Fruit fly (Drosophila melanogaster) whole organism, wandering third instar larva: Measurements from ENCODE around the gene CG13369.

Source experiments
- CrebA ChIP-seq: fragments of 200-800 bp; sonication (Bioruptor generic); optimal IDR thresholded peaks from 2 replicates; lab custom pipeline; 2016; ENCODE audit warnings: missing biosample characterization, mild to moderate bottlenecking, missing genetic modification characterization, borderline replicate concordance
- Dif ChIP-seq: fragments of 200-275, 200-300 bp; sonication (Bioruptor generic); optimal IDR thresholded peaks from 2 replicates; lab custom pipeline; 2018; ENCODE audit warnings: missing biosample characterization, missing genetic modification characterization; ENCODE audit not compliant: partially characterized antibody
- HLH106 ChIP-seq: fragments of 200-800 bp; optimal IDR thresholded peaks from 3 replicates; lab custom pipeline; 2019; ENCODE audit warnings: missing biosample characterization, mild to moderate bottlenecking, missing genetic modification characterization, moderate library complexity
- Hr83 ChIP-seq: fragments of 200-300 bp; sonication (Bioruptor generic); optimal IDR thresholded peaks from 2 replicates; lab custom pipeline; 2016; ENCODE audit warnings: missing biosample characterization, mild to moderate bottlenecking, missing genetic modification characterization, moderate library complexity; ENCODE audit not compliant: poor library complexity, severe bottlenecking
- Myc ChIP-seq: fragments of >200 bp; optimal IDR thresholded peaks from 2 replicates; lab custom pipeline; 2017
- Rel ChIP-seq, 2 experiments: fragments of 200-800 bp; sonication (Bioruptor generic) in 1 of 2; optimal IDR thresholded peaks; 2 replicates in 1 of 2; 3 replicates in 1 of 2; lab custom pipeline; 2016 to 2019; ENCODE audit warnings: mild to moderate bottlenecking in 2 of 2, missing biosample characterization in 2 of 2, missing genetic modification characterization in 2 of 2, moderate library complexity in 1 of 2
- dl ChIP-seq, 2 experiments: fragments of 175-275, 200-275 bp in 1 of 2; fragments of 200-275 bp in 1 of 2; sonication (Bioruptor generic); optimal IDR thresholded peaks; lab custom pipeline; 2018; ENCODE audit warnings: mild to moderate bottlenecking in 2 of 2, missing biosample characterization in 2 of 2, missing genetic modification characterization in 2 of 2, moderate library complexity in 2 of 2; ENCODE audit not compliant: partially characterized antibody in 2 of 2, insufficient read depth in 1 of 2
- dmrt93B ChIP-seq: fragments of 200-800 bp; sonication (Bioruptor generic); optimal IDR thresholded peaks from 2 replicates; lab custom pipeline; 2018; ENCODE audit warnings: missing biosample characterization, mild to moderate bottlenecking, missing genetic modification characterization
- jim ChIP-seq: fragments of 175-275, 200-325 bp; sonication (Bioruptor generic); optimal IDR thresholded peaks from 2 replicates; lab custom pipeline; 2016; ENCODE audit warnings: missing biosample characterization, mild to moderate bottlenecking, missing genetic modification characterization
- pan ChIP-seq: fragments of >200 bp; optimal IDR thresholded peaks from 2 replicates; lab custom pipeline; 2017

CG13369 gene

DNA sequence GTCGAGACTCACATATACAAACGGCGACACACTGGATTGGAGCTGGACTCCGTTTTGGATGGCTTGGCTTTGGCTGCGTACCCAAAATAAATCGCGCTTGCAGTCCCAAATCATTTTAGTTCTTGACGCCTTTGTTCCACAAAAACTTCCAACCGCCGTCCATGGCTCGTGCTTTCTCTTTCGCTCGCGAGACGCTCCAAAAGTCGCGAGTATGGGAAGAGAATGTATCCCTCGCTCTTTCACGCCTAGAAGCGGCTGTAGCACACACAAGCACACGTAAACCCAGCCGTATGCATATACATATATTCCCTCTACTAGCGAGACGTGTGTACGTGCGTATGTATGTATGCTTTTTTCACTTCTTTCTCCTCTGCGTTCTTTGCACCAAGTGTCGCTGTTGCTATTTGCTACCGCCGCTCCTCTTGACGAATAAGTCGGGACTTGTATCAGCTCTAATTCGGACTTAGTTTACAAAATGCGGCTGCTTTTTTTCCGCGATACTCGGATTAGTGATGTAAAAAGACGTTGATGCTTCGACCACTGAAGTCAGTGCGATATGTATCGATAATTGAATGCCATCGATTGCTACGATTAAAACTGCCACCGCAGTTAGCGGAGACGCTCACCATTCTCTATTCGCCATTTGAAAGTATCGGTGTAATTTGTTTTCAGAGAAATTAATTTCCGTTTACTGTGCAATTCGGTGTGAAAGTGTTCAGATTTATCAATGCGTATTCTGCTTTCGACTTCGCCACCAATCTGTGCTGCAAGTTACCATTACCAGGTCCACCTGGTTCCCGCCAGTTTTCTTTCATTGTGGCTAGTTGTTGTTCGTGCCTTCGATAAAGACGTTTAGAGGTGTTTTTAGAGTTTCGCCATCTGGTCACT is 32.5 kb downstream of the CG13369 start, which contains the start of the genes Hmt4-20 and SkpA:
Hmt4-20 (minus strand) TSS at position 542 of the 888 bp plus-strand sequence.
SkpA (plus strand) TSS at position 623 of the 888 bp plus-strand sequence.
- TF ChIP-seq HLH106 (tag; lab: Kevin White, UChicago) (peak; percentile 9), Rel (GFP tag; optimal IDR thresholded peaks at IDR 0.05; lab: Kevin White, UChicago) (no peak), Rel (tag; optimal IDR thresholded peaks at IDR 0.05; lab: Kevin White, UChicago) (no peak), Hr83 (peak; percentile 11), dl (GFP tag; optimal IDR thresholded peaks at IDR 0.05; lab: Kevin White, UChicago; ENCODE audit: insufficient read depth in 1 of 2, partially characterized antibody in 2 of 2) (peak in 1 of 2 experiments; percentile 53), CrebA (no peak), Myc (lab: Kevin White, UChicago) (peak; percentile 59), dmrt93B (no peak), Dif (GFP tag; lab: Kevin White, UChicago) (peak; percentile 18)

DNA sequence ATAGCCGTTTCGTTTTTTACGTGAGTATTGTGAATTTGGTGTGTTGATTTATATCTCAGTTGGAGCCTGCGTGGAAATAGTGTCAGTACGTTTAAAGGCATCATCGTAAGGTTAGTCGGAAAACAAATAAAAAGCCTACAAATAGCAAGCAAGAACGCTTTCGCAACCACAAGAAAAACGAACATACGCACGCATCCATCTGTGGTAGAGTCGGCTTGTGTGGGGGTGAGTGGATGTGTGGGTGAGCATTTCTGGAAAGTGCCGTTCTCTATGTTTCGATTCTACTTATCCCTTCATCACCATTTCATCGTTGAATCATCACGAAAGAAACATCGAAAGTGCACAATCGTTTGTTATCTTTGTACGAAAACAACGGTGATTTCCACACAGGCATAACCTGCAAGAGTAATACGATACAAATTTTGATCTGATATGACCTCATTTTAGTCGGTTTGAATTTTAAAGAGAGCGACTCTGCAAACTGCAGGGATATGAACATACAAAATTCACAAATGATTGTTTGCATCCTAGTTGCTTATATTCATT is 33.2 kb downstream of the CG13369 start:
- TF ChIP-seq jim (GFP tag; lab: Kevin White, UChicago) (no peak), Rel (GFP tag; optimal IDR thresholded peaks at IDR 0.05; lab: Kevin White, UChicago) (no peak), Rel (tag; optimal IDR thresholded peaks at IDR 0.05; lab: Kevin White, UChicago) (peak; percentile 90)
- TF ChIP-seq, all 38 proteins: peak for 1

DNA sequence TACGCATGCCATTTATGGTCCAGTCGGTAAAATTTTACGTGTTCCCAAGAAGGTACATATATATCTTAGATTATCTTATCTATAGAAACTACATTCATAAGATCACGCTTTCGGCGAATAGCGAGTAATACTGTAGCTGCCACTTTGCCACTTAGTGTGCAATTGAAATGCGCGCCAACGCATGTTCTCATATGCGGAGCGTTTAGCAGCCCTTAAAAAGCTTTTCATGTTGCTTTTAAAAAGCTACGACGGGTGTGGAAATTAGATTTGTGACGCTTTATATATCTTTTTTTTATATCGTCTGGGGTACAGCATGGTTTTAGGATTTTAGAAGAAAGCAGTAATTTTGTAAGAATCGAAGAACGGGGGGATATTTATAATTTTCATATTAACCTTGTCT is 34.8 kb downstream of the CG13369 start:
- TF ChIP-seq pan (no peak), Myc (lab: Kevin White, UChicago) (peak; percentile 20)
